Worm (Caenorhabditis elegans) whole organism, young adult: ENCODE data around the gene twk-12.

Experiments
- B0035.1 ChIP-seq: sonication (generic microtip); optimal IDR thresholded peaks from 2 replicates; lab custom pipeline; 2016; ENCODE audit warnings: missing genetic modification characterization, mild to moderate bottlenecking, missing compliant biosample characterization, missing genotype, missing genetic modification reagents
- B0261.1 ChIP-seq: sonication (generic microtip); optimal IDR thresholded peaks from 2 replicates; lab custom pipeline; 2016; ENCODE audit warnings: mild to moderate bottlenecking, missing genetic modification characterization, moderate library complexity, missing compliant biosample characterization
- D2030.7 ChIP-seq: fragments of 200-800 bp; sonication (Bioruptor generic); IDR thresholded peaks from 2 replicates; pipeline ENCODE4 v1.3.6; 2022; ENCODE audit warnings: missing genetic modification reagents, missing genetic modification characterization, missing compliant biosample characterization
- F10E7.11 ChIP-seq: sonication (generic microtip); optimal IDR thresholded peaks from 2 replicates; lab custom pipeline; 2017; ENCODE audit warnings: mild to moderate bottlenecking, missing genetic modification characterization, moderate library complexity, missing compliant biosample characterization
- F22D6.2 ChIP-seq: sonication (generic microtip); optimal IDR thresholded peaks from 2 replicates; lab custom pipeline; 2016; ENCODE audit warnings: mild to moderate bottlenecking, missing genetic modification characterization, missing compliant biosample characterization
- F33H1.4 ChIP-seq: fragments of 200-800 bp; sonication (Bioruptor generic); IDR thresholded peaks from 2 replicates; pipeline ENCODE4 v1.3.6; 2022; ENCODE audit warnings: missing genetic modification reagents, missing genetic modification characterization, missing compliant biosample characterization
- F37B4.10 ChIP-seq: fragments of 200-800 bp; sonication (Bioruptor generic); IDR thresholded peaks from 2 replicates; pipeline ENCODE4 v1.3.6; 2022; ENCODE audit warnings: missing genetic modification characterization, missing compliant biosample characterization
- F52B5.7 ChIP-seq: sonication (generic microtip); optimal IDR thresholded peaks from 2 replicates; lab custom pipeline; 2016; ENCODE audit warnings: mild to moderate bottlenecking, missing genetic modification characterization, missing compliant biosample characterization
- F55B11.4 ChIP-seq: sonication (generic microtip); optimal IDR thresholded peaks from 2 replicates; lab custom pipeline; 2016; ENCODE audit warnings: missing compliant biosample characterization, missing genetic modification characterization, borderline replicate concordance; ENCODE audit not compliant: insufficient read depth
- F57C9.4 ChIP-seq: sonication (generic microtip); optimal IDR thresholded peaks from 2 replicates; lab custom pipeline; 2017; ENCODE audit warnings: mild to moderate bottlenecking, missing genetic modification characterization, missing compliant biosample characterization
- T07F8.4 ChIP-seq: sonication (generic microtip); optimal IDR thresholded peaks from 2 replicates; lab custom pipeline; 2016; ENCODE audit warnings: mild to moderate bottlenecking, missing genetic modification characterization, moderate library complexity, missing compliant biosample characterization
- T26A5.8 ChIP-seq: sonication (generic microtip); optimal IDR thresholded peaks from 2 replicates; lab custom pipeline; 2016; ENCODE audit warnings: missing genetic modification characterization, missing compliant biosample characterization
- Y53F4B.3 ChIP-seq: fragments of 200-800 bp; sonication (Bioruptor generic); IDR thresholded peaks from 2 replicates; pipeline ENCODE4 v1.3.6; 2022; ENCODE audit warnings: missing genetic modification reagents, missing genetic modification characterization, missing compliant biosample characterization
- Y95B8A.8 ChIP-seq: fragments of 200-800 bp; sonication (Bioruptor generic); IDR thresholded peaks from 2 replicates; pipeline ENCODE4 v1.3.6; 2022; ENCODE audit warnings: missing genetic modification reagents, missing genetic modification characterization, missing compliant biosample characterization
- ZK185.1 ChIP-seq: sonication (generic microtip); optimal IDR thresholded peaks from 2 replicates; lab custom pipeline; 2016; ENCODE audit warnings: mild to moderate bottlenecking, missing genetic modification characterization, missing compliant biosample characterization; ENCODE audit not compliant: poor library complexity, severe bottlenecking
- akir-1 ChIP-seq: fragments of 200-800 bp; sonication (Bioruptor generic); optimal IDR thresholded peaks from 2 replicates; lab custom pipeline; 2018; ENCODE audit warnings: mild to moderate bottlenecking, missing genetic modification characterization, moderate library complexity, missing compliant biosample characterization
- aptf-2 ChIP-seq: fragments of 200-800 bp; sonication (Bioruptor generic); conservative IDR thresholded peaks from 2 replicates; pipeline ENCODE4 v1.3.6; 2022; ENCODE audit warnings: missing genetic modification reagents, missing genetic modification characterization, missing compliant biosample characterization
- aptf-3 ChIP-seq: fragments of 200-800 bp; sonication (Bioruptor generic); IDR thresholded peaks from 2 replicates; pipeline ENCODE4 v1.3.6; 2022; ENCODE audit warnings: missing genetic modification characterization, missing compliant biosample characterization
- athp-1 ChIP-seq: sonication (generic microtip); optimal IDR thresholded peaks from 2 replicates; lab custom pipeline; 2017; ENCODE audit warnings: mild to moderate bottlenecking, missing genetic modification characterization, missing compliant biosample characterization
- attf-5 ChIP-seq: fragments of 200-800 bp; sonication (Bioruptor generic); optimal IDR thresholded peaks from 2 replicates; lab custom pipeline; 2018; ENCODE audit warnings: mild to moderate bottlenecking, missing genetic modification characterization, missing compliant biosample characterization
- attf-6 ChIP-seq: fragments of 200-800 bp; sonication (Bioruptor generic); IDR thresholded peaks from 2 replicates; pipeline ENCODE4 v1.3.6; 2022; ENCODE audit warnings: missing genetic modification reagents, missing genetic modification characterization, missing compliant biosample characterization
- bed-1 ChIP-seq: fragments of 200-800 bp; sonication (Bioruptor generic); IDR thresholded peaks from 2 replicates; pipeline ENCODE4 v1.3.6; 2022; ENCODE audit warnings: missing genetic modification reagents, missing genetic modification characterization, missing compliant biosample characterization
- bed-2 ChIP-seq: fragments of 200-800 bp; sonication (Bioruptor generic); IDR thresholded peaks from 2 replicates; pipeline ENCODE4 v1.3.6; 2022; ENCODE audit warnings: missing genetic modification reagents, missing genetic modification characterization, missing compliant biosample characterization
- die-1 ChIP-seq: sonication (generic microtip); optimal IDR thresholded peaks from 2 replicates; lab custom pipeline; 2016; ENCODE audit warnings: missing genotype, mild to moderate bottlenecking, missing genetic modification characterization, missing compliant biosample characterization
- efl-1 ChIP-seq: fragments of 150-350 bp; optimal IDR thresholded peaks from 2 replicates; lab custom pipeline; 2014; ENCODE audit warnings: missing biosample characterization, missing genetic modification reagents, missing genetic modification characterization
- ekl-4 ChIP-seq: fragments of 200-800 bp; sonication (Bioruptor generic); IDR thresholded peaks from 2 replicates; pipeline ENCODE4 v1.3.6; 2022; ENCODE audit warnings: missing genetic modification reagents, missing genetic modification characterization, missing compliant biosample characterization
- hlh-12 ChIP-seq: sonication (generic microtip); optimal IDR thresholded peaks from 2 replicates; lab custom pipeline; 2016; ENCODE audit warnings: missing genetic modification characterization, missing compliant biosample characterization
- hmg-1.2 ChIP-seq: fragments of 200-800 bp; sonication (Bioruptor generic); IDR thresholded peaks from 2 replicates; pipeline ENCODE4 v1.3.6; 2022; ENCODE audit warnings: missing genetic modification reagents, missing genetic modification characterization, missing compliant biosample characterization
- lin-35 ChIP-seq, 3 experiments: fragments of 150-350 bp in 2 of 3; sonication (generic microtip) in 1 of 3; optimal IDR thresholded peaks; 2 replicates each; lab custom pipeline; 2014 to 2018; ENCODE audit warnings: missing biosample characterization in 3 of 3, missing genetic modification characterization in 3 of 3, missing genetic modification reagents in 3 of 3
- lir-1 ChIP-seq: fragments of 200-800 bp; sonication (Bioruptor generic); conservative IDR thresholded peaks from 2 replicates; pipeline ENCODE4 v1.3.6; 2022; ENCODE audit warnings: missing genetic modification reagents, missing genetic modification characterization, missing compliant biosample characterization
- lsy-27 ChIP-seq: sonication (generic microtip); optimal IDR thresholded peaks from 2 replicates; lab custom pipeline; 2017; ENCODE audit warnings: missing genetic modification characterization, mild to moderate bottlenecking, missing compliant biosample characterization, antibody characterized with exemption, missing genotype, borderline replicate concordance; ENCODE audit not compliant: insufficient read depth
- mel-28 ChIP-seq: sonication (generic microtip); optimal IDR thresholded peaks from 2 replicates; lab custom pipeline; 2016; ENCODE audit warnings: borderline replicate concordance, mild to moderate bottlenecking, missing genetic modification characterization, missing compliant biosample characterization
- mes-4 ChIP-seq: sonication (generic microtip); optimal IDR thresholded peaks from 2 replicates; lab custom pipeline; 2016; ENCODE audit warnings: missing genotype, missing genetic modification characterization, missing compliant biosample characterization
- nhr-120 ChIP-seq: fragments of 200-800 bp; sonication (Bioruptor generic); IDR thresholded peaks from 2 replicates; pipeline ENCODE4 v1.3.6; 2022; ENCODE audit warnings: missing genetic modification characterization, missing compliant biosample characterization
- nhr-179 ChIP-seq: sonication (generic microtip); optimal IDR thresholded peaks from 2 replicates; lab custom pipeline; 2016; ENCODE audit warnings: mild to moderate bottlenecking, missing genetic modification characterization, missing compliant biosample characterization
- nhr-27 ChIP-seq: fragments of 200-800 bp; sonication (Bioruptor generic); optimal IDR thresholded peaks from 2 replicates; lab custom pipeline; 2018; ENCODE audit warnings: mild to moderate bottlenecking, missing genetic modification characterization, moderate library complexity, missing compliant biosample characterization
- nhr-80 ChIP-seq: sonication (generic microtip); optimal IDR thresholded peaks from 2 replicates; lab custom pipeline; 2016; ENCODE audit warnings: missing genetic modification characterization, missing compliant biosample characterization
- pha-4 ChIP-seq: fragments of 150-350 bp; sonication (generic microtip); optimal IDR thresholded peaks from 2 replicates; lab custom pipeline; 2014; ENCODE audit warnings: missing biosample characterization, missing genetic modification reagents, missing genetic modification characterization
- rcor-1 ChIP-seq: fragments of 200-800 bp; sonication (Bioruptor generic); IDR thresholded peaks from 2 replicates; pipeline ENCODE4 v1.3.6; 2022; ENCODE audit warnings: missing genetic modification reagents, missing genetic modification characterization, missing compliant biosample characterization
- repo-1 ChIP-seq: sonication (generic microtip); optimal IDR thresholded peaks from 2 replicates; lab custom pipeline; 2017; ENCODE audit warnings: mild to moderate bottlenecking, missing genetic modification characterization, missing compliant biosample characterization
- sea-2 ChIP-seq: fragments of 200-800 bp; sonication (Bioruptor generic); IDR thresholded peaks from 2 replicates; pipeline ENCODE4 v1.3.6; 2022; ENCODE audit warnings: missing genetic modification characterization, missing compliant biosample characterization
- snpc-3.4 ChIP-seq: sonication (generic microtip); optimal IDR thresholded peaks from 2 replicates; lab custom pipeline; 2017; ENCODE audit warnings: missing genetic modification characterization, mild to moderate bottlenecking, missing compliant biosample characterization, antibody characterized with exemption, moderate library complexity, missing genotype, missing genetic modification reagents
- somi-1 ChIP-seq: fragments of 200-800 bp; sonication (Bioruptor generic); optimal IDR thresholded peaks from 2 replicates; lab custom pipeline; 2018; ENCODE audit warnings: mild to moderate bottlenecking, missing genetic modification characterization, missing compliant biosample characterization
- tbx-9 ChIP-seq: sonication (generic microtip); optimal IDR thresholded peaks from 2 replicates; lab custom pipeline; 2016; ENCODE audit warnings: borderline replicate concordance, missing genetic modification characterization, inconsistent platforms, missing compliant biosample characterization
- xnd-1 ChIP-seq: sonication (generic microtip); optimal IDR thresholded peaks from 2 replicates; lab custom pipeline; 2016; ENCODE audit warnings: missing genotype, missing genetic modification reagents, missing genetic modification characterization, missing compliant biosample characterization
- ztf-3 ChIP-seq: fragments of 200-800 bp; sonication (Bioruptor generic); optimal IDR thresholded peaks from 2 replicates; lab custom pipeline; 2018; ENCODE audit warnings: mild to moderate bottlenecking, missing genetic modification characterization, missing compliant biosample characterization
- ztf-6 ChIP-seq: fragments of 200-800 bp; sonication (Bioruptor generic); IDR thresholded peaks from 2 replicates; pipeline ENCODE4 v1.3.6; 2022; ENCODE audit warnings: missing genetic modification reagents, missing genetic modification characterization, missing compliant biosample characterization

twk-12 gene

ce11 chrV:10715158-10716152 lies 48.1 kb downstream of the twk-12 start:
- TF ChIP-seq ztf-3, result peak; percentile 70
- TF ChIP-seq ZK185.1 (tag; lab: Kevin White, UChicago), result no peak
- TF ChIP-seq B0261.1 (tag; lab: Kevin White, UChicago), result no peak
- TF ChIP-seq mel-28 (tag; lab: Kevin White, UChicago), result no peak
- no peak for TF ChIP-seq F33H1.4 (GFP tag; lab: Robert Waterston, UW)
- no peak for TF ChIP-seq aptf-2 (GFP tag; lab: Robert Waterston, UW)
- TF ChIP-seq bed-1, result no peak
- no peak for TF ChIP-seq nhr-179 (tag; lab: Kevin White, UChicago)
- no peak for TF ChIP-seq nhr-27 (tag; lab: Kevin White, UChicago)
- no peak for TF ChIP-seq athp-1 (tag; lab: Kevin White, UChicago)
- TF ChIP-seq hlh-12 (tag; lab: Kevin White, UChicago), result no peak
- peak; percentile 78 for TF ChIP-seq attf-5 (GFP tag; lab: Kevin White, UChicago)
- peak; percentile 74; the same call in 1 of the 2 replicates for TF ChIP-seq ztf-6 (GFP tag; lab: Robert Waterston, UW)
- TF ChIP-seq repo-1 (tag; lab: Kevin White, UChicago), result peak; percentile 5
- TF ChIP-seq nhr-120 (GFP tag; lab: Robert Waterston, UW), result no peak
- peak; percentile 67 for TF ChIP-seq rcor-1
- peak; percentile 57 for TF ChIP-seq F10E7.11 (tag; lab: Kevin White, UChicago)
- no peak for TF ChIP-seq attf-6 (GFP tag; lab: Robert Waterston, UW)
- TF ChIP-seq T26A5.8 (tag; lab: Kevin White, UChicago), result no peak
- peak; percentile 83 for TF ChIP-seq F52B5.7 (tag; lab: Kevin White, UChicago)
- no peak for TF ChIP-seq Y53F4B.3 (GFP tag; lab: Robert Waterston, UW)
- TF ChIP-seq Y95B8A.8 (GFP tag; lab: Robert Waterston, UW), result peak; percentile 57; the same call in 1 of the 2 replicates
- no peak for TF ChIP-seq B0035.1
- TF ChIP-seq bed-2 (GFP tag; lab: Robert Waterston, UW), result no peak
- no peak for TF ChIP-seq lsy-27 (tag; lab: Kevin White, UChicago)
- TF ChIP-seq ekl-4 (GFP tag; lab: Robert Waterston, UW), result peak; percentile 84
- TF ChIP-seq aptf-3 (GFP tag; lab: Robert Waterston, UW), result no peak
- TF ChIP-seq pha-4, result no peak
- peak; percentile 62 for TF ChIP-seq hmg-1.2 (GFP tag; lab: Robert Waterston, UW)
- peak in 1 of 3 experiments; percentile 85 for TF ChIP-seq lin-35 (GFP tag; optimal IDR thresholded peaks at IDR 0.05; lab: Kevin White, UChicago)
- no peak for TF ChIP-seq T07F8.4
- TF ChIP-seq somi-1 (GFP tag; lab: Kevin White, UChicago), result peak; percentile 96
- no peak for TF ChIP-seq akir-1 (GFP tag; lab: Kevin White, UChicago)
- no peak for TF ChIP-seq xnd-1
- peak; percentile 56 for TF ChIP-seq F22D6.2 (tag; lab: Kevin White, UChicago)
- TF ChIP-seq die-1 (tag; lab: Kevin White, UChicago), result no peak
- no peak for TF ChIP-seq efl-1
- TF ChIP-seq snpc-3.4 (tag; lab: Kevin White, UChicago), result no peak
- TF ChIP-seq D2030.7 (GFP tag; lab: Robert Waterston, UW), result no peak
- no peak for TF ChIP-seq mes-4
- TF ChIP-seq lir-1 (GFP tag; lab: Robert Waterston, UW), result peak; percentile 62
- TF ChIP-seq F37B4.10, result 0 out of 2 replicates have a peak, but pooled peaks have one; percentile 10
- TF ChIP-seq nhr-80 (tag; lab: Kevin White, UChicago), result peak; percentile 3
- TF ChIP-seq F55B11.4 (tag; lab: Kevin White, UChicago), result no peak
- no peak for TF ChIP-seq F57C9.4 (tag; lab: Kevin White, UChicago)
- TF ChIP-seq sea-2 (GFP tag; lab: Robert Waterston, UW), result 0 out of 2 replicates have a peak, but pooled peaks have one; percentile 50
- no peak for TF ChIP-seq tbx-9 (tag; lab: Kevin White, UChicago)
